Worm (Caenorhabditis elegans) whole organism, late embryonic: ENCODE data around the gene F59B2.13.

Experiments used
- K02D7.2 ChIP-seq: sonication (generic microtip); optimal IDR thresholded peaks from 2 replicates; lab custom pipeline; 2017; ENCODE audit warnings: mild to moderate bottlenecking, missing genetic modification characterization, missing compliant biosample characterization
- K09A11.1 ChIP-seq: sonication (generic microtip); optimal IDR thresholded peaks from 2 replicates; lab custom pipeline; 2017; ENCODE audit warnings: antibody characterized with exemption, mild to moderate bottlenecking, missing genetic modification characterization, missing compliant biosample characterization; ENCODE audit not compliant: insufficient read depth
- Y22D7AL.16 ChIP-seq: sonication (generic microtip); optimal IDR thresholded peaks from 2 replicates; lab custom pipeline; 2016; ENCODE audit warnings: missing genetic modification characterization, missing compliant biosample characterization
- ceh-14 ChIP-seq: sonication (generic microtip); optimal IDR thresholded peaks from 2 replicates; lab custom pipeline; 2016; ENCODE audit warnings: missing genotype, missing genetic modification characterization, missing compliant biosample characterization
- ceh-18 ChIP-seq: sonication (generic microtip); optimal IDR thresholded peaks from 2 replicates; lab custom pipeline; 2016; ENCODE audit warnings: missing genetic modification characterization, missing compliant biosample characterization
- ceh-19 ChIP-seq: fragments of 200-800 bp; sonication (Bioruptor generic); optimal IDR thresholded peaks from 2 replicates; lab custom pipeline; 2018; ENCODE audit warnings: mild to moderate bottlenecking, missing genetic modification characterization, missing compliant biosample characterization
- ceh-22 ChIP-seq: sonication (generic microtip); optimal IDR thresholded peaks from 2 replicates; lab custom pipeline; 2017; ENCODE audit warnings: missing biosample characterization, missing genetic modification characterization
- ceh-31 ChIP-seq: sonication (generic microtip); optimal IDR thresholded peaks from 2 replicates; lab custom pipeline; 2016; ENCODE audit warnings: missing genetic modification characterization, missing compliant biosample characterization
- ceh-34 ChIP-seq: sonication (generic microtip); optimal IDR thresholded peaks from 2 replicates; lab custom pipeline; 2016; ENCODE audit warnings: mild to moderate bottlenecking, missing genetic modification characterization, missing compliant biosample characterization
- ceh-48 ChIP-seq: sonication (generic microtip); optimal IDR thresholded peaks from 2 replicates; lab custom pipeline; 2016; ENCODE audit warnings: missing genetic modification characterization, inconsistent platforms, missing compliant biosample characterization
- che-1 ChIP-seq: sonication (generic microtip); optimal IDR thresholded peaks from 2 replicates; lab custom pipeline; 2016; ENCODE audit warnings: mild to moderate bottlenecking, missing genetic modification characterization, missing compliant biosample characterization
- dmd-4 ChIP-seq: sonication (generic microtip); optimal IDR thresholded peaks from 2 replicates; lab custom pipeline; 2016; ENCODE audit warnings: borderline replicate concordance, missing genetic modification characterization, missing compliant biosample characterization
- dve-1 ChIP-seq: sonication (generic microtip); optimal IDR thresholded peaks from 2 replicates; lab custom pipeline; 2017; ENCODE audit warnings: antibody characterized with exemption, mild to moderate bottlenecking, missing genetic modification characterization, missing compliant biosample characterization
- elt-2 ChIP-seq: sonication (generic microtip); optimal IDR thresholded peaks from 2 replicates; lab custom pipeline; 2016; ENCODE audit warnings: missing genetic modification reagents, missing genetic modification characterization, missing compliant biosample characterization
- elt-4 ChIP-seq: sonication (generic microtip); optimal IDR thresholded peaks from 2 replicates; lab custom pipeline; 2016; ENCODE audit warnings: missing genetic modification characterization, missing compliant biosample characterization
- ets-4 ChIP-seq: sonication (generic microtip); optimal IDR thresholded peaks from 2 replicates; lab custom pipeline; 2016; ENCODE audit warnings: missing genetic modification characterization, missing compliant biosample characterization
- gmeb-2 ChIP-seq: sonication (generic microtip); optimal IDR thresholded peaks from 2 replicates; lab custom pipeline; 2016; ENCODE audit warnings: missing genetic modification characterization, inconsistent platforms, missing compliant biosample characterization
- hlh-30 ChIP-seq: sonication (generic microtip); optimal IDR thresholded peaks from 2 replicates; lab custom pipeline; 2017; ENCODE audit warnings: antibody characterized with exemption, missing genetic modification characterization, missing compliant biosample characterization; ENCODE audit not compliant: insufficient read depth
- hlh-6 ChIP-seq: sonication (generic microtip); optimal IDR thresholded peaks from 2 replicates; lab custom pipeline; 2016; ENCODE audit warnings: missing genotype, missing genetic modification characterization, missing compliant biosample characterization
- hlh-8 ChIP-seq: sonication (generic microtip); optimal IDR thresholded peaks from 2 replicates; lab custom pipeline; 2016; ENCODE audit warnings: missing genotype, missing genetic modification characterization, missing compliant biosample characterization
- lim-6 ChIP-seq: sonication (generic microtip); optimal IDR thresholded peaks from 2 replicates; lab custom pipeline; 2016; ENCODE audit warnings: missing genetic modification characterization, missing compliant biosample characterization
- madf-2 ChIP-seq: sonication (generic microtip); optimal IDR thresholded peaks from 2 replicates; lab custom pipeline; 2017; ENCODE audit warnings: missing genetic modification characterization, missing compliant biosample characterization
- nfya-1 ChIP-seq: sonication (generic microtip); optimal IDR thresholded peaks from 2 replicates; lab custom pipeline; 2017; ENCODE audit warnings: missing genetic modification characterization, mild to moderate bottlenecking, missing compliant biosample characterization, antibody characterized with exemption, moderate library complexity
- nhr-11 ChIP-seq: fragments of 150-350 bp; optimal IDR thresholded peaks from 2 replicates; lab custom pipeline; 2014; ENCODE audit warnings: missing biosample characterization, missing genetic modification characterization
- nhr-232 ChIP-seq: sonication (generic microtip); optimal IDR thresholded peaks from 2 replicates; lab custom pipeline; 2016; ENCODE audit warnings: missing genetic modification characterization, missing compliant biosample characterization
- npax-4 ChIP-seq: sonication (generic microtip); optimal IDR thresholded peaks from 2 replicates; lab custom pipeline; 2016; ENCODE audit warnings: missing genetic modification characterization, missing compliant biosample characterization
- pat-9 ChIP-seq: fragments of 200-800 bp; sonication (Bioruptor generic); optimal IDR thresholded peaks from 2 replicates; lab custom pipeline; 2018; ENCODE audit warnings: mild to moderate bottlenecking, missing genetic modification characterization, moderate library complexity, missing compliant biosample characterization
- pqm-1 ChIP-seq: sonication (generic microtip); optimal IDR thresholded peaks from 2 replicates; lab custom pipeline; 2016; ENCODE audit warnings: missing genetic modification characterization, missing compliant biosample characterization
- pros-1 ChIP-seq: fragments of 150-350 bp; optimal IDR thresholded peaks from 2 replicates; lab custom pipeline; 2014; ENCODE audit warnings: missing biosample characterization, missing genetic modification reagents, missing genetic modification characterization
- sox-4 ChIP-seq: sonication (generic microtip); optimal IDR thresholded peaks from 2 replicates; lab custom pipeline; 2017; ENCODE audit warnings: mild to moderate bottlenecking, missing genetic modification characterization, inconsistent platforms, missing compliant biosample characterization
- unc-3 ChIP-seq, 2 experiments: fragments of 200-800 bp in 1 of 2; sonication (Bioruptor generic) in 1 of 2; sonication (generic microtip) in 1 of 2; conservative IDR thresholded peaks in 1 of 2; optimal IDR thresholded peaks in 1 of 2; 2 replicates each; pipeline versions ENCODE4 v1.3.6 to Lab custom; 2016 to 2022; ENCODE audit warnings: missing compliant biosample characterization in 2 of 2, missing genetic modification characterization in 2 of 2, missing genetic modification reagents in 1 of 2
- unc-42 ChIP-seq: sonication (generic microtip); optimal IDR thresholded peaks from 2 replicates; lab custom pipeline; 2016; ENCODE audit warnings: missing genotype, missing genetic modification characterization, missing compliant biosample characterization
- unc-55 ChIP-seq: sonication (generic microtip); optimal IDR thresholded peaks from 2 replicates; lab custom pipeline; 2017; ENCODE audit warnings: missing biosample characterization, missing genetic modification reagents, missing genetic modification characterization
- unc-86 ChIP-seq: sonication (generic microtip); optimal IDR thresholded peaks from 2 replicates; lab custom pipeline; 2016; ENCODE audit warnings: missing genetic modification characterization, missing compliant biosample characterization

F59B2.13 gene

DNA sequence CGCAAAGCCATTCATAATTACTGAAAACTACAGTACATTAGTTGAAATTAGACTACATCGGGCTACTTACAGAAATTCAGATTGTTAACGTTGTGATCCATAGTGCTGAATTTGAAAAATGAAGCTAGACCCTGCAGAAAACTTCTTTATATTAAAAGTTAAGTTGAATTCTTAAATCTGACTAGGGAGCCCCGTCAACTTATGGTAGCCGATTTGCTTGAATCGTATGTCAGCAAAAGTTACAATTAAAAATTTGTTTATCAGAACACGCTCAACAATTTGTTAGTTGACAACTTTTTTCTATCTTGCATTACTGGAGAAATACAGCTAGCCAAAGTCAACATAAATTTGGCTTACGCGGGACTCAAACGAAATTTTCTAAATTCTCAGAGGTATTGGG lies 4.3 kb downstream of the F59B2.13 start, which contains the start of gene F59B2.14:
TSS of gene F59B2.14 (minus strand) at position 101 of the 400 bp plus-strand sequence.
- TF ChIP-seq npax-4 (tag; lab: Kevin White, UChicago) = no peak
- TF ChIP-seq gmeb-2 (tag; lab: Kevin White, UChicago) = no peak
- no peak for TF ChIP-seq madf-2 (tag; lab: Kevin White, UChicago)
- TF ChIP-seq dmd-4 (tag; lab: Kevin White, UChicago) = no peak
- no peak for TF ChIP-seq unc-42
- no peak for TF ChIP-seq pat-9
- TF ChIP-seq unc-86 (tag; lab: Kevin White, UChicago) = no peak
- TF ChIP-seq nhr-232 (tag; lab: Kevin White, UChicago) = no peak
- no peak for TF ChIP-seq ceh-22 (tag; lab: Kevin White, UChicago)
- no peak for TF ChIP-seq lim-6 (tag; lab: Kevin White, UChicago)
- no peak for TF ChIP-seq dve-1 (tag; lab: Kevin White, UChicago)
- TF ChIP-seq pros-1 (tag; lab: Kevin White, UChicago) = no peak
- TF ChIP-seq, all 69 proteins: peak for 0

- no peak for TF ChIP-seq ets-4 (tag; lab: Kevin White, UChicago)
- no peak for TF ChIP-seq madf-2 (tag; lab: Kevin White, UChicago)
- TF ChIP-seq unc-3 (GFP tag; conservative IDR thresholded peaks at IDR 0.05; lab: Robert Waterston, UW) = no peak
- no peak for TF ChIP-seq unc-3 (tag; optimal IDR thresholded peaks at IDR 0.05; lab: Kevin White, UChicago)
- no peak for TF ChIP-seq elt-4 (tag; lab: Kevin White, UChicago)
- no peak for TF ChIP-seq ceh-14
- TF ChIP-seq pat-9 = no peak
- TF ChIP-seq hlh-8 (tag; lab: Kevin White, UChicago) = no peak
- TF ChIP-seq gmeb-2 (tag; lab: Kevin White, UChicago) = no peak
- TF ChIP-seq ceh-19 = no peak
- TF ChIP-seq ceh-18 (tag; lab: Kevin White, UChicago) = no peak
- no peak for TF ChIP-seq K09A11.1 (tag; lab: Kevin White, UChicago)
- TF ChIP-seq, all 69 proteins: peak for 0
These were observed 9.6 kb downstream of the F59B2.13 start, which contains the start of gene F59B2.12 for ce11 chrIII:9017181-9017651. Gene F59B2.12 (plus strand): TSS chrIII:9017601.

- TF ChIP-seq ceh-48 (tag; lab: Kevin White, UChicago) (peak; percentile 9), nhr-11 (no peak)
These were observed 14.5 kb downstream of the F59B2.13 start, which contains the start of gene F59B2.9 for ce11 chrIII:9012309-9012708. Gene F59B2.9 (minus strand): TSS chrIII:9012409.

ce11 chrIII:9010047-9010446 lies 16.8 kb downstream of the F59B2.13 start, which contains the start of gene F59B2.8:
Gene F59B2.8 (minus strand): TSS chrIII:9010197.
- no peak for TF ChIP-seq dmd-4 (tag; lab: Kevin White, UChicago)
- TF ChIP-seq ceh-31 (tag; lab: Kevin White, UChicago) = peak; percentile 39
- no peak for TF ChIP-seq hlh-8 (tag; lab: Kevin White, UChicago)
- no peak for TF ChIP-seq pqm-1 (tag; lab: Kevin White, UChicago)
- TF ChIP-seq lim-6 (tag; lab: Kevin White, UChicago) = no peak
- no peak for TF ChIP-seq ceh-14
- no peak for TF ChIP-seq ceh-34
- TF ChIP-seq sox-4 = no peak
- TF ChIP-seq che-1 (tag; lab: Kevin White, UChicago) = no peak
- TF ChIP-seq nhr-11 = no peak
- TF ChIP-seq K09A11.1 (tag; lab: Kevin White, UChicago) = no peak
- peak; percentile 59 for TF ChIP-seq unc-55
- no peak for TF ChIP-seq K02D7.2
- TF ChIP-seq hlh-6 (tag; lab: Kevin White, UChicago) = no peak
- no peak for TF ChIP-seq unc-3 (GFP tag; conservative IDR thresholded peaks at IDR 0.05; lab: Robert Waterston, UW)
- TF ChIP-seq unc-3 (tag; optimal IDR thresholded peaks at IDR 0.05; lab: Kevin White, UChicago) = no peak
- peak; percentile 27 for TF ChIP-seq nfya-1 (tag; lab: Kevin White, UChicago)
- TF ChIP-seq elt-2 (tag; lab: Kevin White, UChicago) = no peak
- no peak for TF ChIP-seq hlh-30 (tag; lab: Kevin White, UChicago)
- TF ChIP-seq Y22D7AL.16 (tag; lab: Kevin White, UChicago) = no peak
